Worm (Caenorhabditis elegans) whole organism, L2 larva: Measurements from ENCODE around the gene Y41E3.8.

Experiments
- alr-1 ChIP-seq: fragments of 150-350 bp; optimal IDR thresholded peaks from 2 replicates; lab custom pipeline; 2014; ENCODE audit warnings: missing biosample characterization, missing genetic modification characterization
- aly-2 ChIP-seq: fragments of 150-350 bp; optimal IDR thresholded peaks from 2 replicates; lab custom pipeline; 2014; ENCODE audit warnings: missing biosample characterization, missing genetic modification characterization
- gmeb-1 ChIP-seq: fragments of 150-350 bp; optimal IDR thresholded peaks from 2 replicates; lab custom pipeline; 2014; ENCODE audit warnings: missing biosample characterization, missing genetic modification characterization
- nhr-6 ChIP-seq: fragments of 150-350 bp; optimal IDR thresholded peaks from 2 replicates; lab custom pipeline; 2014; ENCODE audit warnings: missing biosample characterization, missing genetic modification characterization
- skn-1 ChIP-seq: sonication (generic microtip); optimal IDR thresholded peaks from 2 replicates; lab custom pipeline; 2017; ENCODE audit warnings: missing biosample characterization, missing genetic modification characterization
- snpc-4 ChIP-seq: fragments of 150-350 bp; optimal IDR thresholded peaks from 2 replicates; lab custom pipeline; 2014; ENCODE audit warnings: missing biosample characterization, missing genetic modification characterization

ce11 chrIV:15053271-15053670 lies 24.5 kb upstream of the Y41E3.8 start, which contains the start of gene srt-47:
- no peak for TF ChIP-seq snpc-4 (tag; lab: Kevin White, UChicago)
- no peak for TF ChIP-seq nhr-6 (tag; lab: Kevin White, UChicago)
- TF ChIP-seq skn-1 = no peak
- TF ChIP-seq alr-1 (tag; lab: Kevin White, UChicago) = no peak
- no peak for TF ChIP-seq aly-2 (tag; lab: Kevin White, UChicago)
- no peak for TF ChIP-seq gmeb-1 (tag; lab: Kevin White, UChicago)
